Worm (Caenorhabditis elegans) whole organism, L4/young adult: ENCODE measurements around the gene ZK355.8.

Source experiments
- dao-5 ChIP-seq: sonication (generic microtip); optimal IDR thresholded peaks from 2 replicates; lab custom pipeline; 2016; ENCODE audit warnings: missing genotype, missing genetic modification characterization, moderate library complexity, missing compliant biosample characterization
- him-1 ChIP-seq: sonication (generic microtip); optimal IDR thresholded peaks from 2 replicates; lab custom pipeline; 2016; ENCODE audit warnings: missing genotype, missing genetic modification reagents, missing genetic modification characterization, missing compliant biosample characterization

- TF ChIP-seq dao-5 (tag; lab: Kevin White, UChicago) (no peak), him-1 (tag; lab: Kevin White, UChicago) (no peak)
These were observed 33.3 kb upstream of the ZK355.8 start, which contains the start of gene sqv-2 for ce11 chrII:2894295-2894694.
